Worm (Caenorhabditis elegans) whole organism, young adult: Measurements from ENCODE around the gene col-17.
"Not testable (repeated sequence)": the region's sequence is repeated elsewhere in the genome, so short reads cannot be mapped to it uniquely, and the experiment has no call there.

Source experiments
- B0035.1 ChIP-seq: sonication (generic microtip); optimal IDR thresholded peaks from 2 replicates; lab custom pipeline; 2016; ENCODE audit warnings: missing genetic modification characterization, mild to moderate bottlenecking, missing compliant biosample characterization, missing genotype, missing genetic modification reagents
- B0261.1 ChIP-seq: sonication (generic microtip); optimal IDR thresholded peaks from 2 replicates; lab custom pipeline; 2016; ENCODE audit warnings: mild to moderate bottlenecking, missing genetic modification characterization, moderate library complexity, missing compliant biosample characterization
- B0336.3 ChIP-seq: fragments of 200-800 bp; sonication (Bioruptor generic); IDR thresholded peaks from 2 replicates; pipeline ENCODE4 v1.3.6; 2022; ENCODE audit warnings: missing genetic modification characterization, missing compliant biosample characterization
- F10E7.11 ChIP-seq: sonication (generic microtip); optimal IDR thresholded peaks from 2 replicates; lab custom pipeline; 2017; ENCODE audit warnings: mild to moderate bottlenecking, missing genetic modification characterization, moderate library complexity, missing compliant biosample characterization
- F22D6.2 ChIP-seq: sonication (generic microtip); optimal IDR thresholded peaks from 2 replicates; lab custom pipeline; 2016; ENCODE audit warnings: mild to moderate bottlenecking, missing genetic modification characterization, missing compliant biosample characterization
- F23B12.7 ChIP-seq: sonication (generic microtip); optimal IDR thresholded peaks from 2 replicates; lab custom pipeline; 2017; ENCODE audit warnings: missing genetic modification characterization, mild to moderate bottlenecking, missing compliant biosample characterization, antibody characterized with exemption, moderate library complexity; ENCODE audit not compliant: insufficient read depth
- F37B4.10 ChIP-seq: fragments of 200-800 bp; sonication (Bioruptor generic); IDR thresholded peaks from 2 replicates; pipeline ENCODE4 v1.3.6; 2022; ENCODE audit warnings: missing genetic modification characterization, missing compliant biosample characterization
- F57A8.1 ChIP-seq: fragments of 200-800 bp; sonication (Bioruptor generic); optimal IDR thresholded peaks from 2 replicates; lab custom pipeline; 2018; ENCODE audit warnings: mild to moderate bottlenecking, missing genetic modification characterization, moderate library complexity, missing compliant biosample characterization
- T07F8.4 ChIP-seq: sonication (generic microtip); optimal IDR thresholded peaks from 2 replicates; lab custom pipeline; 2016; ENCODE audit warnings: mild to moderate bottlenecking, missing genetic modification characterization, moderate library complexity, missing compliant biosample characterization
- ZK185.1 ChIP-seq: sonication (generic microtip); optimal IDR thresholded peaks from 2 replicates; lab custom pipeline; 2016; ENCODE audit warnings: mild to moderate bottlenecking, missing genetic modification characterization, missing compliant biosample characterization; ENCODE audit not compliant: poor library complexity, severe bottlenecking
- attf-5 ChIP-seq: fragments of 200-800 bp; sonication (Bioruptor generic); optimal IDR thresholded peaks from 2 replicates; lab custom pipeline; 2018; ENCODE audit warnings: mild to moderate bottlenecking, missing genetic modification characterization, missing compliant biosample characterization
- ccch-3 ChIP-seq: fragments of 200-800 bp; sonication (Bioruptor generic); optimal IDR thresholded peaks from 2 replicates; lab custom pipeline; 2018; ENCODE audit warnings: mild to moderate bottlenecking, missing genetic modification characterization, missing compliant biosample characterization
- chd-7 ChIP-seq: sonication (generic microtip); optimal IDR thresholded peaks from 2 replicates; lab custom pipeline; 2016; ENCODE audit warnings: mild to moderate bottlenecking, missing genetic modification characterization, moderate library complexity, missing compliant biosample characterization
- dpl-1 ChIP-seq: fragments of 150-350 bp; optimal IDR thresholded peaks from 2 replicates; lab custom pipeline; 2014; ENCODE audit warnings: missing biosample characterization, missing genetic modification reagents, missing genetic modification characterization
- efl-1 ChIP-seq: fragments of 150-350 bp; optimal IDR thresholded peaks from 2 replicates; lab custom pipeline; 2014; ENCODE audit warnings: missing biosample characterization, missing genetic modification reagents, missing genetic modification characterization
- egl-44 ChIP-seq: fragments of 200-800 bp; sonication (Bioruptor generic); IDR thresholded peaks from 2 replicates; pipeline ENCODE4 v1.3.6; 2022; ENCODE audit warnings: missing genetic modification reagents, missing genetic modification characterization, missing compliant biosample characterization
- fkh-3 ChIP-seq: sonication (generic microtip); optimal IDR thresholded peaks from 2 replicates; lab custom pipeline; 2016; ENCODE audit warnings: mild to moderate bottlenecking, missing genetic modification characterization, missing compliant biosample characterization
- him-1 ChIP-seq: sonication (generic microtip); optimal IDR thresholded peaks from 2 replicates; lab custom pipeline; 2016; ENCODE audit warnings: missing genotype, missing genetic modification reagents, missing genetic modification characterization, missing compliant biosample characterization
- hlh-12 ChIP-seq: sonication (generic microtip); optimal IDR thresholded peaks from 2 replicates; lab custom pipeline; 2016; ENCODE audit warnings: missing genetic modification characterization, missing compliant biosample characterization
- hlh-26 ChIP-seq: fragments of 200-800 bp; sonication (Bioruptor generic); conservative IDR thresholded peaks from 2 replicates; pipeline ENCODE4 v1.3.6; 2022; ENCODE audit warnings: missing genetic modification reagents, missing genetic modification characterization, missing compliant biosample characterization
- let-607 ChIP-seq, 2 experiments: fragments of 200-800 bp in 1 of 2; sonication (Bioruptor generic) in 1 of 2; sonication (generic microtip) in 1 of 2; optimal IDR thresholded peaks; 2 replicates each; lab custom pipeline; 2016 to 2018; ENCODE audit warnings: mild to moderate bottlenecking in 2 of 2, missing compliant biosample characterization in 2 of 2, missing genetic modification characterization in 2 of 2, moderate library complexity in 2 of 2, missing genotype in 1 of 2
- lin-35 ChIP-seq, 3 experiments: fragments of 150-350 bp in 2 of 3; sonication (generic microtip) in 1 of 3; optimal IDR thresholded peaks; 2 replicates each; lab custom pipeline; 2014 to 2018; ENCODE audit warnings: missing biosample characterization in 3 of 3, missing genetic modification characterization in 3 of 3, missing genetic modification reagents in 3 of 3
- lin-54 ChIP-seq: fragments of 200-800 bp; sonication (Bioruptor generic); optimal IDR thresholded peaks from 2 replicates; lab custom pipeline; 2018; ENCODE audit warnings: mild to moderate bottlenecking, missing genetic modification characterization, missing compliant biosample characterization
- lsl-1 ChIP-seq: fragments of 200-800 bp; sonication (Bioruptor generic); optimal IDR thresholded peaks from 2 replicates; lab custom pipeline; 2018; ENCODE audit warnings: mild to moderate bottlenecking, missing genetic modification characterization, moderate library complexity, missing compliant biosample characterization
- madf-6 ChIP-seq: fragments of 200-800 bp; sonication (Bioruptor generic); IDR thresholded peaks from 2 replicates; pipeline ENCODE4 v1.3.6; 2022; ENCODE audit warnings: missing genetic modification reagents, missing genetic modification characterization, missing compliant biosample characterization
- mcd-1 ChIP-seq: fragments of 200-800 bp; sonication (Bioruptor generic); IDR thresholded peaks from 2 replicates; pipeline ENCODE4 v1.3.6; 2022; ENCODE audit warnings: missing genetic modification reagents, missing genetic modification characterization, missing compliant biosample characterization
- mel-28 ChIP-seq: sonication (generic microtip); optimal IDR thresholded peaks from 2 replicates; lab custom pipeline; 2016; ENCODE audit warnings: borderline replicate concordance, mild to moderate bottlenecking, missing genetic modification characterization, missing compliant biosample characterization
- mxl-1 ChIP-seq: sonication (generic microtip); optimal IDR thresholded peaks from 2 replicates; lab custom pipeline; 2016; ENCODE audit warnings: missing genetic modification characterization, missing compliant biosample characterization
- nfya-1 ChIP-seq: sonication (generic microtip); optimal IDR thresholded peaks from 2 replicates; lab custom pipeline; 2017; ENCODE audit warnings: antibody characterized with exemption, missing compliant biosample characterization, missing genetic modification characterization, borderline replicate concordance; ENCODE audit not compliant: insufficient read depth
- nhr-179 ChIP-seq: sonication (generic microtip); optimal IDR thresholded peaks from 2 replicates; lab custom pipeline; 2016; ENCODE audit warnings: mild to moderate bottlenecking, missing genetic modification characterization, missing compliant biosample characterization
- pbrm-1 ChIP-seq: fragments of 200-800 bp; sonication (Bioruptor generic); IDR thresholded peaks from 2 replicates; pipeline ENCODE4 v1.3.6; 2022; ENCODE audit warnings: missing genetic modification reagents, missing genetic modification characterization, missing compliant biosample characterization
- pha-4 ChIP-seq: fragments of 150-350 bp; sonication (generic microtip); optimal IDR thresholded peaks from 2 replicates; lab custom pipeline; 2014; ENCODE audit warnings: missing biosample characterization, missing genetic modification reagents, missing genetic modification characterization
- rcor-1 ChIP-seq: fragments of 200-800 bp; sonication (Bioruptor generic); IDR thresholded peaks from 2 replicates; pipeline ENCODE4 v1.3.6; 2022; ENCODE audit warnings: missing genetic modification reagents, missing genetic modification characterization, missing compliant biosample characterization
- rec-8 ChIP-seq, 2 experiments: sonication (generic microtip); optimal IDR thresholded peaks; 2 replicates each; lab custom pipeline; 2016; ENCODE audit warnings: mild to moderate bottlenecking in 2 of 2, missing genetic modification characterization in 2 of 2, missing genetic modification reagents in 2 of 2, missing genotype in 2 of 2, missing biosample characterization in 1 of 2, missing compliant biosample characterization in 1 of 2, moderate library complexity in 1 of 2
- xnd-1 ChIP-seq: sonication (generic microtip); optimal IDR thresholded peaks from 2 replicates; lab custom pipeline; 2016; ENCODE audit warnings: missing genotype, missing genetic modification reagents, missing genetic modification characterization, missing compliant biosample characterization
- zfh-2 ChIP-seq: fragments of 200-800 bp; sonication (Bioruptor generic); conservative IDR thresholded peaks from 2 replicates; pipeline ENCODE4 v1.3.6; 2022; ENCODE audit warnings: missing genetic modification reagents, missing genetic modification characterization, missing compliant biosample characterization
- zim-3 ChIP-seq: sonication (generic microtip); optimal IDR thresholded peaks from 2 replicates; lab custom pipeline; 2017; ENCODE audit warnings: mild to moderate bottlenecking, missing genetic modification characterization, moderate library complexity, missing compliant biosample characterization
- ztf-22 ChIP-seq: fragments of 200-800 bp; sonication (Bioruptor generic); optimal IDR thresholded peaks from 2 replicates; lab custom pipeline; 2018; ENCODE audit warnings: mild to moderate bottlenecking, missing genetic modification characterization, moderate library complexity, missing compliant biosample characterization
- ztf-25 ChIP-seq: fragments of 200-800 bp; sonication (Bioruptor generic); IDR thresholded peaks from 2 replicates; pipeline ENCODE4 v1.3.6; 2022; ENCODE audit warnings: missing genetic modification reagents, missing genetic modification characterization, missing compliant biosample characterization
- ztf-28 ChIP-seq: fragments of 200-800 bp; sonication (Bioruptor generic); IDR thresholded peaks from 2 replicates; pipeline ENCODE4 v1.3.6; 2022; ENCODE audit warnings: missing genetic modification reagents, missing genetic modification characterization, missing compliant biosample characterization

Gene col-17

ce11 chrII:4827734-4828609 is 39.4 kb downstream of the col-17 start, which contains the start of the genes fbxb-88 and tbck-1:
fbxb-88 (minus strand) TSS chrII:4827884.
tbck-1 (plus strand) TSS chrII:4828559.
- TF ChIP-seq let-607 (tag; optimal IDR thresholded peaks at IDR 0.05; lab: Kevin White, UChicago) (no peak), efl-1 (GFP tag; lab: Kevin White, UChicago) (peak; percentile 76), F37B4.10 (GFP tag; lab: Robert Waterston, UW) (no peak), attf-5 (GFP tag; lab: Kevin White, UChicago) (peak; percentile 44), F10E7.11 (no peak), lin-35 (GFP tag; optimal IDR thresholded peaks at IDR 0.05; lab: Kevin White, UChicago) (peak; percentile 4 to 88 (median 33)), ztf-22 (GFP tag; lab: Kevin White, UChicago) (no peak), xnd-1 (tag; lab: Kevin White, UChicago) (no peak), dpl-1 (GFP tag; lab: Kevin White, UChicago) (peak; percentile 83), B0261.1 (tag; lab: Kevin White, UChicago) (no peak), him-1 (tag; lab: Kevin White, UChicago) (no peak), B0336.3 (GFP tag; lab: Robert Waterston, UW) (no peak), lin-54 (peak; percentile 96), hlh-26 (GFP tag; lab: Robert Waterston, UW) (no peak), hlh-12 (no peak), fkh-3 (tag; lab: Kevin White, UChicago) (no peak), mel-28 (tag; lab: Kevin White, UChicago) (no peak), ztf-25 (GFP tag; lab: Robert Waterston, UW) (no peak), madf-6 (GFP tag; lab: Robert Waterston, UW) (no peak), B0035.1 (tag; lab: Kevin White, UChicago) (no peak), F57A8.1 (GFP tag; lab: Kevin White, UChicago) (no peak), ccch-3 (GFP tag; lab: Kevin White, UChicago) (no peak)

- not testable (repeated sequence) for TF ChIP-seq pbrm-1 (GFP tag; lab: Robert Waterston, UW); egl-44 (GFP tag; lab: Robert Waterston, UW); F22D6.2 (tag; lab: Kevin White, UChicago)
- TF ChIP-seq, all 124 proteins: peak for 0; not testable (repeated sequence) for 124
These were observed 42.2 kb downstream of the col-17 start, which contains the start of the genes C33F10.8 and msp-40 for ce11 chrII:4825133-4825532. C33F10.8 (minus strand) TSS chrII:4825233. msp-40 (plus strand) TSS chrII:4825414.

ce11 chrII:4822610-4823009 is 44.8 kb downstream of the col-17 start:
- TF ChIP-seq F57A8.1 (GFP tag; lab: Kevin White, UChicago): no peak
- TF ChIP-seq rcor-1 (GFP tag; lab: Robert Waterston, UW): no peak
- no peak for TF ChIP-seq nfya-1 (tag; lab: Kevin White, UChicago)
- TF ChIP-seq F23B12.7 (tag; lab: Kevin White, UChicago): no peak
- no peak for TF ChIP-seq mcd-1 (GFP tag; lab: Robert Waterston, UW)
- TF ChIP-seq, all 124 proteins: peak for 0

ce11 chrII:4821739-4822138 is 45.6 kb downstream of the col-17 start, which contains the start of gene lact-5:
lact-5 (minus strand) TSS chrII:4821739.
- no peak for TF ChIP-seq zfh-2 (GFP tag; lab: Robert Waterston, UW)
- no peak for TF ChIP-seq dpl-1 (GFP tag; lab: Kevin White, UChicago)
- TF ChIP-seq ztf-25 (GFP tag; lab: Robert Waterston, UW): no peak
- no peak for TF ChIP-seq ztf-28
- TF ChIP-seq nhr-179 (tag; lab: Kevin White, UChicago): no peak
- no peak for TF ChIP-seq lsl-1 (GFP tag; lab: Kevin White, UChicago)
- no peak for TF ChIP-seq rec-8 (tag; optimal IDR thresholded peaks at IDR 0.05; lab: Kevin White, UChicago)
- TF ChIP-seq T07F8.4: no peak
- TF ChIP-seq nfya-1 (tag; lab: Kevin White, UChicago): no peak
- no peak for TF ChIP-seq chd-7 (tag; lab: Kevin White, UChicago)
- TF ChIP-seq zim-3: no peak
- TF ChIP-seq pha-4: no peak
- TF ChIP-seq mxl-1 (tag; lab: Kevin White, UChicago): no peak
- TF ChIP-seq B0035.1 (tag; lab: Kevin White, UChicago): no peak
- TF ChIP-seq ZK185.1: no peak
